Worm (Caenorhabditis elegans) whole organism, early embryonic: Measurements from ENCODE around the gene R04B5.7.

Source experiments
- B0310.2 ChIP-seq: sonication (generic microtip); optimal IDR thresholded peaks from 2 replicates; lab custom pipeline; 2016; ENCODE audit warnings: mild to moderate bottlenecking, missing genetic modification characterization, missing compliant biosample characterization
- F13C5.2 ChIP-seq: sonication (generic microtip); optimal IDR thresholded peaks from 2 replicates; lab custom pipeline; 2017; ENCODE audit warnings: mild to moderate bottlenecking, missing genetic modification characterization, inconsistent platforms, missing compliant biosample characterization
- aly-1 ChIP-seq: sonication (generic microtip); optimal IDR thresholded peaks from 2 replicates; lab custom pipeline; 2016; ENCODE audit warnings: missing genetic modification characterization, missing compliant biosample characterization
- ama-1 ChIP-seq: fragments of 150-350 bp; optimal IDR thresholded peaks from 2 replicates; lab custom pipeline; 2014
- ceh-13 ChIP-seq: fragments of 200-800 bp; sonication (Bioruptor generic); optimal IDR thresholded peaks from 2 replicates; lab custom pipeline; 2018; ENCODE audit warnings: mild to moderate bottlenecking, missing genetic modification characterization, missing compliant biosample characterization
- ceh-36 ChIP-seq: sonication (generic microtip); optimal IDR thresholded peaks from 2 replicates; lab custom pipeline; 2016; ENCODE audit warnings: missing genetic modification characterization, inconsistent platforms, missing compliant biosample characterization
- ets-7 ChIP-seq: sonication (generic microtip); optimal IDR thresholded peaks from 2 replicates; lab custom pipeline; 2016; ENCODE audit warnings: missing genotype, missing genetic modification characterization, missing compliant biosample characterization
- flt-1 ChIP-seq: fragments of 200-800 bp; sonication (Bioruptor generic); IDR thresholded peaks from 2 replicates; pipeline ENCODE4 v1.3.6; 2022; ENCODE audit warnings: missing genetic modification characterization, missing compliant biosample characterization
- hmbx-1 ChIP-seq: sonication (generic microtip); optimal IDR thresholded peaks from 2 replicates; lab custom pipeline; 2016; ENCODE audit warnings: mild to moderate bottlenecking, missing genetic modification characterization, missing compliant biosample characterization
- hmg-4 ChIP-seq: fragments of 200-800 bp; sonication (Bioruptor generic); optimal IDR thresholded peaks from 2 replicates; lab custom pipeline; 2018; ENCODE audit warnings: mild to moderate bottlenecking, missing genetic modification characterization, missing compliant biosample characterization
- hnd-1 ChIP-seq: sonication (generic microtip); optimal IDR thresholded peaks from 2 replicates; lab custom pipeline; 2016; ENCODE audit warnings: missing genetic modification characterization, missing compliant biosample characterization
- pes-1 ChIP-seq: fragments of 200-800 bp; sonication (Bioruptor generic); IDR thresholded peaks from 2 replicates; pipeline ENCODE4 v1.3.6; 2022; ENCODE audit warnings: missing genetic modification reagents, missing genetic modification characterization, missing compliant biosample characterization
- scrt-1 ChIP-seq: fragments of 200-800 bp; sonication (Bioruptor generic); IDR thresholded peaks from 2 replicates; pipeline ENCODE4 v1.3.6; 2022; ENCODE audit warnings: missing genetic modification characterization, missing compliant biosample characterization
- sea-1 ChIP-seq: fragments of 200-800 bp; sonication (Bioruptor generic); conservative IDR thresholded peaks from 2 replicates; pipeline ENCODE4 v1.3.6; 2022; ENCODE audit warnings: missing genetic modification characterization, missing compliant biosample characterization
- tbx-11 ChIP-seq: fragments of 200-800 bp; sonication (Bioruptor generic); IDR thresholded peaks from 2 replicates; pipeline ENCODE4 v1.3.6; 2022; ENCODE audit warnings: missing genetic modification characterization, missing compliant biosample characterization
- tbx-37 ChIP-seq: fragments of 200-800 bp; sonication (Bioruptor generic); conservative IDR thresholded peaks from 2 replicates; pipeline ENCODE4 v1.3.6; 2022; ENCODE audit warnings: missing genetic modification reagents, missing genetic modification characterization, missing compliant biosample characterization
- tra-4 ChIP-seq: sonication (generic microtip); optimal IDR thresholded peaks from 2 replicates; lab custom pipeline; 2017; ENCODE audit warnings: missing genetic modification characterization, missing compliant biosample characterization

The R04B5.7 gene

ce11 chrV:10066769-10067168 is 23.6 kb downstream of the R04B5.7 start, which contains the start of gene npr-39:
Gene npr-39, plus strand, starts transcription at chrV:10067069.
- TF ChIP-seq hmg-4 (GFP tag; lab: Kevin White, UChicago) (no peak), tbx-11 (GFP tag; lab: Robert Waterston, UW) (no peak), F13C5.2 (tag; lab: Kevin White, UChicago) (no peak), scrt-1 (GFP tag; lab: Robert Waterston, UW) (no peak), ceh-36 (tag; lab: Kevin White, UChicago) (no peak)

ce11 chrV:10065679-10066078 is 24.7 kb downstream of the R04B5.7 start:
- TF ChIP-seq tra-4 (tag; lab: Kevin White, UChicago): no peak

ce11 chrV:10064221-10064620 is 26.1 kb downstream of the R04B5.7 start, which contains the start of gene fipr-13:
Gene fipr-13, plus strand, starts transcription at chrV:10064521.
- TF ChIP-seq hnd-1 (tag; lab: Kevin White, UChicago): no peak
- TF ChIP-seq ets-7 (tag; lab: Kevin White, UChicago): no peak
- no peak for TF ChIP-seq tra-4 (tag; lab: Kevin White, UChicago)
- TF ChIP-seq sea-1 (GFP tag; lab: Robert Waterston, UW): no peak
- no peak for TF ChIP-seq hmbx-1 (tag; lab: Kevin White, UChicago)
- TF ChIP-seq tbx-37: no peak
- TF ChIP-seq F13C5.2 (tag; lab: Kevin White, UChicago): no peak
- TF ChIP-seq ama-1 (lab: Kevin White, UChicago): no peak
- no peak for TF ChIP-seq B0310.2 (tag; lab: Kevin White, UChicago)
- no peak for TF ChIP-seq pes-1 (GFP tag; lab: Robert Waterston, UW)
- TF ChIP-seq ceh-13 (GFP tag; lab: Kevin White, UChicago): no peak
- TF ChIP-seq hmg-4 (GFP tag; lab: Kevin White, UChicago): no peak
- TF ChIP-seq scrt-1 (GFP tag; lab: Robert Waterston, UW): no peak
- no peak for TF ChIP-seq aly-1 (tag; lab: Kevin White, UChicago)
- no peak for TF ChIP-seq ceh-36 (tag; lab: Kevin White, UChicago)
- TF ChIP-seq tbx-11 (GFP tag; lab: Robert Waterston, UW): no peak
- no peak for TF ChIP-seq flt-1 (GFP tag; lab: Robert Waterston, UW)

- TF ChIP-seq flt-1 (GFP tag; lab: Robert Waterston, UW) (no peak), ceh-13 (GFP tag; lab: Kevin White, UChicago) (no peak), tbx-37 (no peak), tbx-11 (GFP tag; lab: Robert Waterston, UW) (no peak), F13C5.2 (tag; lab: Kevin White, UChicago) (no peak), pes-1 (GFP tag; lab: Robert Waterston, UW) (no peak), hmbx-1 (tag; lab: Kevin White, UChicago) (no peak), ets-7 (tag; lab: Kevin White, UChicago) (no peak), scrt-1 (GFP tag; lab: Robert Waterston, UW) (no peak), ama-1 (lab: Kevin White, UChicago) (no peak), hmg-4 (GFP tag; lab: Kevin White, UChicago) (no peak), B0310.2 (tag; lab: Kevin White, UChicago) (no peak), aly-1 (tag; lab: Kevin White, UChicago) (no peak), sea-1 (GFP tag; lab: Robert Waterston, UW) (no peak), tra-4 (tag; lab: Kevin White, UChicago) (no peak), ceh-36 (tag; lab: Kevin White, UChicago) (no peak)
These were observed 30.3 kb downstream of the R04B5.7 start for ce11 chrV:10060039-10060438.

ce11 chrV:10058748-10059147 is 31.6 kb downstream of the R04B5.7 start:
- TF ChIP-seq scrt-1 (GFP tag; lab: Robert Waterston, UW) (no peak), tra-4 (tag; lab: Kevin White, UChicago) (no peak), ama-1 (lab: Kevin White, UChicago) (no peak), hnd-1 (tag; lab: Kevin White, UChicago) (no peak), F13C5.2 (tag; lab: Kevin White, UChicago) (no peak), ceh-13 (GFP tag; lab: Kevin White, UChicago) (no peak), tbx-11 (GFP tag; lab: Robert Waterston, UW) (no peak), flt-1 (GFP tag; lab: Robert Waterston, UW) (no peak), ceh-36 (tag; lab: Kevin White, UChicago) (no peak), B0310.2 (tag; lab: Kevin White, UChicago) (no peak), hmg-4 (GFP tag; lab: Kevin White, UChicago) (no peak), hmbx-1 (tag; lab: Kevin White, UChicago) (no peak), tbx-37 (no peak), ets-7 (tag; lab: Kevin White, UChicago) (no peak), aly-1 (tag; lab: Kevin White, UChicago) (no peak), pes-1 (GFP tag; lab: Robert Waterston, UW) (no peak), sea-1 (GFP tag; lab: Robert Waterston, UW) (no peak)

ce11 chrV:10054872-10055271 is 35.5 kb downstream of the R04B5.7 start, which contains the start of gene yif-1:
Gene yif-1, minus strand, starts transcription at chrV:10054913.
- TF ChIP-seq ets-7 (tag; lab: Kevin White, UChicago) (no peak), hmg-4 (GFP tag; lab: Kevin White, UChicago) (no peak), ceh-36 (tag; lab: Kevin White, UChicago) (no peak)

ce11 chrV:10051855-10052254 is 38.5 kb downstream of the R04B5.7 start, which contains the start of gene str-118:
Gene str-118, plus strand, starts transcription at chrV:10052155.
- TF ChIP-seq ceh-13 (GFP tag; lab: Kevin White, UChicago) (no peak), hmbx-1 (tag; lab: Kevin White, UChicago) (no peak), hnd-1 (tag; lab: Kevin White, UChicago) (no peak)
